Fruit fly (Drosophila melanogaster) whole organism, pupa: Measurements from ENCODE around the gene cerv.

Experiments
- CG12605 ChIP-seq: fragments of 200-800 bp; sonication (Bioruptor generic); IDR thresholded peaks from 2 replicates; pipeline ENCODE4 v1.3.6; 2022; ENCODE audit warnings: missing biosample characterization, missing genetic modification characterization
- CG13204 ChIP-seq: fragments of 200-800 bp; sonication (Bioruptor generic); optimal IDR thresholded peaks from 2 replicates; lab custom pipeline; 2018; ENCODE audit warnings: missing biosample characterization, mild to moderate bottlenecking, missing genetic modification characterization, moderate library complexity
- CG14655 ChIP-seq: fragments of 200-800 bp; sonication (Bioruptor generic); optimal IDR thresholded peaks from 3 replicates; lab custom pipeline; 2017; ENCODE audit warnings: mild to moderate bottlenecking, missing biosample characterization, missing genetic modification reagents, missing genetic modification characterization
- CG15710 ChIP-seq: fragments of 200-800 bp; sonication (Bioruptor generic); optimal IDR thresholded peaks from 2 replicates; lab custom pipeline; 2018; ENCODE audit warnings: missing biosample characterization, mild to moderate bottlenecking, missing genetic modification characterization, moderate library complexity
- D1 ChIP-seq: fragments of 200-800 bp; sonication (Bioruptor generic); optimal IDR thresholded peaks from 2 replicates; lab custom pipeline; 2018; ENCODE audit warnings: missing biosample characterization, mild to moderate bottlenecking, missing genetic modification characterization, moderate library complexity
- Ets98B ChIP-seq: fragments of 200-800 bp; sonication (Bioruptor generic); IDR thresholded peaks from 2 replicates; pipeline ENCODE4 v1.3.6; 2022; ENCODE audit warnings: missing biosample characterization, missing genetic modification characterization
- Pif1A ChIP-seq: fragments of 200-800 bp; sonication (Bioruptor generic); optimal IDR thresholded peaks from 3 replicates; lab custom pipeline; 2016; ENCODE audit warnings: missing biosample characterization, missing genetic modification characterization
- rn ChIP-seq: fragments of 200-800 bp; sonication (Bioruptor generic); IDR thresholded peaks from 2 replicates; pipeline ENCODE4 v1.3.6; 2022; ENCODE audit warnings: missing biosample characterization, missing genetic modification characterization

- TF ChIP-seq CG15710 (tag; lab: Kevin White, UChicago) (no peak), Ets98B (no peak), CG12605 (GFP tag; lab: Robert Waterston, UW) (no peak), D1 (tag; lab: Kevin White, UChicago) (no peak), CG14655 (GFP tag; lab: Kevin White, UChicago) (no peak), CG13204 (GFP tag; lab: Kevin White, UChicago) (no peak), Pif1A (GFP tag; lab: Kevin White, UChicago) (no peak), rn (GFP tag; lab: Robert Waterston, UW) (no peak)
These were observed 13.9 kb upstream of the cerv start for dm6 chrX:15591721-15592491.
